Fruit fly (Drosophila melanogaster) whole organism, embryonic: ENCODE measurements around the gene CG8206.

Experiments
- Abd-B ChIP-seq: fragments of 200-800 bp; sonication (Bioruptor generic); optimal IDR thresholded peaks from 2 replicates; lab custom pipeline; 2018; ENCODE audit warnings: missing biosample characterization, mild to moderate bottlenecking, missing genetic modification characterization, moderate library complexity
- Aef1 ChIP-seq: fragments of 200-800 bp; sonication (Bioruptor generic); IDR thresholded peaks from 3 replicates; pipeline ENCODE4 v1.3.6; 2022; ENCODE audit warnings: missing biosample characterization, missing genetic modification characterization
- Atf3 ChIP-seq: fragments of 200-800 bp; sonication (Bioruptor generic); optimal IDR thresholded peaks from 3 replicates; lab custom pipeline; 2016; ENCODE audit warnings: missing biosample characterization, missing genetic modification characterization
- Awh ChIP-seq: fragments of 200-800 bp; sonication (Bioruptor generic); IDR thresholded peaks from 2 replicates; pipeline ENCODE4, ENCODE4 v1.3.6; 2022; ENCODE audit warnings: missing biosample characterization, missing genetic modification characterization
- B-H1 ChIP-seq: fragments of 200-800 bp; sonication (Bioruptor generic); IDR thresholded peaks from 3 replicates; pipeline ENCODE4 v1.3.6; 2022; ENCODE audit warnings: missing biosample characterization, missing genetic modification characterization
- B-H2 ChIP-seq: fragments of 200-800 bp; sonication (Bioruptor generic); optimal IDR thresholded peaks from 2 replicates; lab custom pipeline; 2018; ENCODE audit warnings: missing biosample characterization, mild to moderate bottlenecking, missing genetic modification characterization
- BEAF-32 ChIP-seq: fragments of 200-800 bp; sonication (Bioruptor generic); optimal IDR thresholded peaks from 3 replicates; lab custom pipeline; 2017; ENCODE audit warnings: missing biosample characterization, missing genetic modification characterization, mild to moderate bottlenecking, moderate library complexity, missing genetic modification reagents
- CG10431 ChIP-seq: fragments of 200-800 bp; sonication (Bioruptor generic); optimal IDR thresholded peaks from 3 replicates; lab custom pipeline; 2018; ENCODE audit warnings: missing biosample characterization, mild to moderate bottlenecking, missing genetic modification characterization
- CG11695 ChIP-seq: fragments of 200-800 bp; sonication (Bioruptor generic); IDR thresholded peaks from 3 replicates; pipeline ENCODE4 v1.3.6; 2022; ENCODE audit warnings: missing biosample characterization, missing genetic modification characterization
- CG14860 ChIP-seq: fragments of 200-800 bp; sonication (Bioruptor generic); IDR thresholded peaks from 3 replicates; pipeline ENCODE4 v1.3.6; 2022; ENCODE audit warnings: missing biosample characterization, missing genetic modification characterization; ENCODE audit not compliant: partially characterized antibody
- CG15269 ChIP-seq: fragments of 200-800 bp; sonication (Bioruptor generic); optimal IDR thresholded peaks from 2 replicates; lab custom pipeline; 2018; ENCODE audit warnings: missing biosample characterization, mild to moderate bottlenecking, missing genetic modification characterization, moderate library complexity
- CG1603 ChIP-seq: fragments of 200-800 bp; sonication (Bioruptor generic); optimal IDR thresholded peaks from 2 replicates; lab custom pipeline; 2019; ENCODE audit warnings: missing biosample characterization, mild to moderate bottlenecking, missing genetic modification characterization, moderate library complexity
- CG16779 ChIP-seq: fragments of 200-800 bp; sonication (Bioruptor generic); IDR thresholded peaks from 2 replicates; pipeline ENCODE4 v1.3.6; 2022; ENCODE audit warnings: missing biosample characterization, missing genetic modification characterization
- CG17328 ChIP-seq: fragments of 200-800 bp; sonication (Bioruptor generic); IDR thresholded peaks from 2 replicates; pipeline ENCODE4 v1.3.6; 2022; ENCODE audit warnings: missing biosample characterization, missing genetic modification characterization
- CG1832 ChIP-seq: fragments of 200-800 bp; sonication (Bioruptor generic); optimal IDR thresholded peaks from 2 replicates; lab custom pipeline; 2017; ENCODE audit warnings: missing biosample characterization, mild to moderate bottlenecking, missing genetic modification characterization, inconsistent platforms
- CG18764 ChIP-seq: fragments of 200-800 bp; sonication (Bioruptor generic); optimal IDR thresholded peaks from 3 replicates; lab custom pipeline; 2016; ENCODE audit warnings: missing biosample characterization, missing genetic modification characterization
- CG2678 ChIP-seq: fragments of 200-800 bp; sonication (Bioruptor generic); optimal IDR thresholded peaks from 3 replicates; lab custom pipeline; 2019; ENCODE audit warnings: missing biosample characterization, mild to moderate bottlenecking, missing genetic modification characterization, moderate library complexity
- CG2889 ChIP-seq: fragments of 200-800 bp; sonication (Bioruptor generic); IDR thresholded peaks from 3 replicates; pipeline ENCODE4 v1.3.6; 2022; ENCODE audit warnings: missing biosample characterization, missing genetic modification characterization
- CG33213 ChIP-seq: fragments of 200-800 bp; sonication (Bioruptor generic); optimal IDR thresholded peaks from 3 replicates; lab custom pipeline; 2016; ENCODE audit warnings: missing biosample characterization, missing genetic modification characterization
- CG4730 ChIP-seq: fragments of 200-800 bp; sonication (Bioruptor generic); IDR thresholded peaks from 2 replicates; pipeline ENCODE4 v1.3.6; 2022; ENCODE audit warnings: missing biosample characterization, missing genetic modification characterization
- CG6272 ChIP-seq: fragments of 200-800 bp; sonication (Bioruptor generic); IDR thresholded peaks from 2 replicates; pipeline ENCODE4 v1.3.6; 2022; ENCODE audit warnings: missing biosample characterization, missing genetic modification characterization
- CG6791 ChIP-seq: fragments of 200-800 bp; sonication (Bioruptor generic); IDR thresholded peaks from 3 replicates; pipeline ENCODE4 v1.3.6; 2022; ENCODE audit warnings: missing biosample characterization, missing genetic modification characterization; ENCODE audit not compliant: partially characterized antibody
- CG9876 ChIP-seq: fragments of 200-800 bp; sonication (Bioruptor generic); optimal IDR thresholded peaks from 2 replicates; lab custom pipeline; 2016; ENCODE audit warnings: missing biosample characterization, missing genetic modification characterization
- D19A ChIP-seq: fragments of 200-800 bp; optimal IDR thresholded peaks from 3 replicates; lab custom pipeline; 2019; ENCODE audit warnings: missing biosample characterization, mild to moderate bottlenecking, missing genetic modification characterization, moderate library complexity
- D19B ChIP-seq: fragments of 200-800 bp; sonication (Bioruptor generic); optimal IDR thresholded peaks from 2 replicates; lab custom pipeline; 2017; ENCODE audit warnings: missing biosample characterization, mild to moderate bottlenecking, missing genetic modification characterization
- Doc3 ChIP-seq: fragments of 200-800 bp; sonication (Bioruptor generic); IDR thresholded peaks from 3 replicates; pipeline ENCODE4 v1.3.6; 2022; ENCODE audit warnings: missing biosample characterization, missing genetic modification characterization; ENCODE audit not compliant: partially characterized antibody
- Gug ChIP-seq: fragments of 200-800 bp; sonication (Bioruptor generic); IDR thresholded peaks from 4 replicates; pipeline ENCODE4 v1.3.6; 2022; ENCODE audit warnings: missing biosample characterization, missing genetic modification characterization
- HHEX ChIP-seq: fragments of 200-800 bp; sonication (Bioruptor generic); optimal IDR thresholded peaks from 3 replicates; lab custom pipeline; 2017; ENCODE audit warnings: missing biosample characterization, mild to moderate bottlenecking, missing genetic modification characterization, missing genetic modification reagents
- Opbp ChIP-seq: fragments of 200-800 bp; sonication (Bioruptor generic); IDR thresholded peaks from 3 replicates; pipeline ENCODE4 v1.3.6; 2022; ENCODE audit warnings: missing biosample characterization, missing genetic modification characterization; ENCODE audit not compliant: partially characterized antibody
- Poxn ChIP-seq: fragments of 200-800 bp; sonication (Bioruptor generic); IDR thresholded peaks from 2 replicates; pipeline ENCODE4 v1.3.6; 2022; ENCODE audit warnings: missing biosample characterization, missing genetic modification characterization
- Sry-β ChIP-seq: fragments of 200-800 bp; sonication (Bioruptor generic); optimal IDR thresholded peaks from 2 replicates; lab custom pipeline; 2018; ENCODE audit warnings: missing biosample characterization, mild to moderate bottlenecking, missing genetic modification characterization, moderate library complexity
- amos ChIP-seq: fragments of 200-800 bp; sonication (Bioruptor generic); IDR thresholded peaks from 2 replicates; pipeline ENCODE4 v1.3.6; 2022; ENCODE audit warnings: missing biosample characterization, missing genetic modification characterization; ENCODE audit not compliant: partially characterized antibody
- ash1 ChIP-seq: fragments of 200-800 bp; sonication (Bioruptor generic); optimal IDR thresholded peaks from 2 replicates; lab custom pipeline; 2018; ENCODE audit warnings: missing biosample characterization, mild to moderate bottlenecking, missing genetic modification characterization
- chif ChIP-seq, 2 experiments: fragments of 200-800 bp; sonication (Bioruptor generic); optimal IDR thresholded peaks; 3 replicates each; lab custom pipeline; 2016; ENCODE audit warnings: missing biosample characterization in 2 of 2, missing genetic modification characterization in 2 of 2
- dimm ChIP-seq: fragments of 200-800 bp; sonication (Bioruptor generic); IDR thresholded peaks from 2 replicates; pipeline ENCODE4 v1.3.6; 2022; ENCODE audit warnings: missing biosample characterization, missing genetic modification characterization
- dmrt99B ChIP-seq: fragments of 200-800 bp; sonication (Bioruptor generic); optimal IDR thresholded peaks from 2 replicates; lab custom pipeline; 2018; ENCODE audit warnings: missing biosample characterization, mild to moderate bottlenecking, missing genetic modification characterization, moderate library complexity
- en ChIP-seq: fragments of 200-800 bp; sonication (Bioruptor generic); optimal IDR thresholded peaks from 2 replicates; lab custom pipeline; 2016; ENCODE audit warnings: missing biosample characterization, missing genetic modification characterization
- exex ChIP-seq: fragments of 200-800 bp; sonication (Bioruptor generic); optimal IDR thresholded peaks from 4 replicates; lab custom pipeline; 2018; ENCODE audit warnings: missing biosample characterization, mild to moderate bottlenecking, missing genetic modification characterization, moderate library complexity
- gcm2 ChIP-seq: fragments of 200-800 bp; sonication (Bioruptor generic); optimal IDR thresholded peaks from 2 replicates; lab custom pipeline; 2016; ENCODE audit warnings: missing biosample characterization, missing genetic modification characterization
- hth ChIP-seq: fragments of >200 bp; optimal IDR thresholded peaks from 2 replicates; lab custom pipeline; 2017; ENCODE audit warnings: inconsistent platforms
- jumu ChIP-seq: fragments of 200-800 bp; sonication (Bioruptor generic); optimal IDR thresholded peaks from 3 replicates; lab custom pipeline; 2016; ENCODE audit warnings: missing biosample characterization, missing genetic modification characterization
- oc ChIP-seq: fragments of 200-800 bp; sonication (Bioruptor generic); optimal IDR thresholded peaks from 2 replicates; lab custom pipeline; 2018; ENCODE audit warnings: missing biosample characterization, mild to moderate bottlenecking, missing genetic modification characterization, moderate library complexity
- onecut ChIP-seq: fragments of 200-800 bp; sonication (Bioruptor generic); IDR thresholded peaks from 2 replicates; pipeline ENCODE4 v1.3.6; 2022; ENCODE audit warnings: missing biosample characterization, missing genetic modification characterization
- pan ChIP-seq, 4 experiments: fragments of >200 bp in 3 of 4; fragments of 200-800 bp in 1 of 4; sonication (Bioruptor generic) in 1 of 4; optimal IDR thresholded peaks in 3 of 4; IDR thresholded peaks in 1 of 4; 2 replicates each; pipeline versions ENCODE4 v1.3.6 to Lab custom; 2017 to 2022; ENCODE audit warnings: missing biosample characterization in 2 of 4, missing genetic modification characterization in 2 of 4, mixed read lengths in 1 of 4
- sd ChIP-seq: fragments of 200-800 bp; sonication (Bioruptor generic); optimal IDR thresholded peaks from 3 replicates; lab custom pipeline; 2018; ENCODE audit warnings: missing biosample characterization, mild to moderate bottlenecking, missing genetic modification characterization, moderate library complexity
- so ChIP-seq: fragments of 200-800 bp; sonication (Bioruptor generic); IDR thresholded peaks from 3 replicates; pipeline ENCODE4 v1.3.6; 2022; ENCODE audit warnings: missing biosample characterization, missing genetic modification characterization
- sr ChIP-seq: fragments of 200-800 bp; sonication (Bioruptor generic); IDR thresholded peaks from 3 replicates; pipeline ENCODE4 v1.3.6; 2022; ENCODE audit warnings: missing biosample characterization, missing genetic modification characterization
- sug ChIP-seq: fragments of 200-800 bp; optimal IDR thresholded peaks from 2 replicates; lab custom pipeline; 2019; ENCODE audit warnings: missing biosample characterization, mild to moderate bottlenecking, missing genetic modification characterization, moderate library complexity
- twi ChIP-seq: fragments of 200-800 bp; optimal IDR thresholded peaks from 2 replicates; lab custom pipeline; 2019; ENCODE audit warnings: missing biosample characterization, mild to moderate bottlenecking, missing genetic modification characterization, moderate library complexity

Gene CG8206

DNA sequence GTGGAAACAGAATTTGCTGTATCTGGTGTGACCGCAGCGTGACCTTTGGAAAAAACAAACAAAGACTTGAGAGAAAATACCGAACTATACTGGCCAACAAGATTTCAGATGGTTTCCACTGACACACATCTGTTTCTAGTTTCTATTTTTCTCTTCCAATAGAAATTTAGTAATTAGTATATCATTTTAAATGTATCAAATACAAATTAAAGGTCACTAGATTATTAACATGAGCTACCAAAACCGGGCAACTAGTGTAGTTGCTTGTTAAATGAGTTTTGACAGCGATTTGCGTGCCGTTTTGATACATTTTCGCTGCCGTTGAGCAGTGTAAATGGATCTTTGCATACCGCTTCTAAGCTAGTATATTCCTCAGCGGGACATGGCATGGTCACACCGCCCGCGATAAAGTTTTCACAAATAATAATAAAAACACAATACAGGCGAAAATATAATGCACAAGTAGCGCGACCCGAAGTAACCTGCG lies 35.3 kb upstream of the CG8206 start, which contains the start of the genes Pis and Hap40 (continued):
- peak; percentile 29 for TF ChIP-seq D19B (GFP tag; lab: Kevin White, UChicago)
- TF ChIP-seq so (GFP tag; lab: Robert Waterston, UW) = 0 out of 3 replicates have a peak, but pooled peaks have one; percentile 33
- TF ChIP-seq Doc3 = no peak
- TF ChIP-seq hth (lab: Kevin White, UChicago) = no peak
- TF ChIP-seq Gug = peak; percentile 83
- TF ChIP-seq amos (GFP tag; lab: Robert Waterston, UW) = no peak
- TF ChIP-seq CG14860 (GFP tag; lab: Robert Waterston, UW) = no peak
- peak; percentile 51 for TF ChIP-seq D19A (tag; lab: Kevin White, UChicago)
- TF ChIP-seq Abd-B (GFP tag; lab: Kevin White, UChicago) = peak; percentile 89
- peak; percentile 39; the same call in 1 of the 2 replicates for TF ChIP-seq CG4730 (GFP tag; lab: Robert Waterston, UW)
- TF ChIP-seq onecut (GFP tag; lab: Robert Waterston, UW) = peak; percentile 41
- no peak for TF ChIP-seq CG33213 (GFP tag; lab: Kevin White, UChicago)
- TF ChIP-seq dmrt99B (tag; lab: Kevin White, UChicago) = no peak
- peak; percentile 35; the same call in 1 of the 2 replicates for TF ChIP-seq Poxn (GFP tag; lab: Robert Waterston, UW)
- TF ChIP-seq CG11695 (GFP tag; lab: Robert Waterston, UW) = peak; percentile 67; the same call in 2 of the 3 replicates
- no peak for TF ChIP-seq CG9876 (GFP tag; lab: Kevin White, UChicago)
- TF ChIP-seq CG17328 (GFP tag; lab: Robert Waterston, UW) = 0 out of 2 replicates have a peak, but pooled peaks have one; percentile 39
- TF ChIP-seq CG18764 (GFP tag; lab: Kevin White, UChicago) = peak; percentile 43
- no peak for TF ChIP-seq Awh (GFP tag; lab: Robert Waterston, UW)
- no peak for TF ChIP-seq oc (tag; lab: Kevin White, UChicago)
- peak; percentile 55 for TF ChIP-seq jumu (GFP tag; lab: Kevin White, UChicago)
- TF ChIP-seq chif (GFP tag; optimal IDR thresholded peaks at IDR 0.05; lab: Kevin White, UChicago) = peak; percentile 7 to 61
- peak; percentile 58 for TF ChIP-seq sd (tag; lab: Kevin White, UChicago)
- peak; percentile 23 for TF ChIP-seq CG10431
- no peak for TF ChIP-seq gcm2 (GFP tag; lab: Kevin White, UChicago)
- TF ChIP-seq Aef1 = peak; percentile 72; the same call in 2 of the 3 replicates
- peak; percentile 64 for TF ChIP-seq HHEX (GFP tag; lab: Kevin White, UChicago)
- peak; percentile 53 for TF ChIP-seq B-H2
- TF ChIP-seq twi (tag; lab: Kevin White, UChicago) = peak; percentile 63
- peak; percentile 57 for TF ChIP-seq CG6272 (GFP tag; lab: Robert Waterston, UW)
- no peak for TF ChIP-seq CG6791 (GFP tag; lab: Robert Waterston, UW)
- no peak for TF ChIP-seq CG16779 (GFP tag; lab: Robert Waterston, UW)
- TF ChIP-seq CG15269 = peak; percentile 78
- TF ChIP-seq en (GFP tag; lab: Kevin White, UChicago) = no peak
- peak; percentile 80 for TF ChIP-seq sug (tag; lab: Kevin White, UChicago)
- peak; percentile 56 for TF ChIP-seq BEAF-32
- no peak for TF ChIP-seq ash1 (GFP tag; lab: Kevin White, UChicago)
- TF ChIP-seq CG2678 (tag; lab: Kevin White, UChicago) = peak; percentile 80
- TF ChIP-seq Atf3 (GFP tag; lab: Kevin White, UChicago) = peak; percentile 6
- no peak for TF ChIP-seq sr (GFP tag; lab: Robert Waterston, UW)
- 0 out of 2 replicates have a peak, but pooled peaks have one; percentile 15 for TF ChIP-seq dimm
- TF ChIP-seq CG2889 (GFP tag; lab: Robert Waterston, UW) = peak; percentile 73; the same call in 2 of the 3 replicates
- peak; percentile 48 for TF ChIP-seq CG1603 (tag; lab: Kevin White, UChicago)
- no peak for TF ChIP-seq pan (optimal IDR thresholded peaks at IDR 0.05; lab: Kevin White, UChicago)
- peak in 1 of 2 experiments; percentile 53 for TF ChIP-seq pan (GFP tag; optimal IDR thresholded peaks at IDR 0.05 in 1 of 2, IDR thresholded peaks at IDR 0.05 in 1 of 2)
- no peak for TF ChIP-seq exex
- TF ChIP-seq Opbp (GFP tag; lab: Robert Waterston, UW) = no peak
- TF ChIP-seq Sry-β (GFP tag; lab: Kevin White, UChicago) = no peak
- peak; percentile 44; the same call in 1 of the 3 replicates for TF ChIP-seq B-H1 (GFP tag; lab: Robert Waterston, UW)
- TF ChIP-seq CG1832 (GFP tag; lab: Kevin White, UChicago) = no peak
